Fruit fly (Drosophila melanogaster) whole organism, embryonic: Measurements from ENCODE around the gene Tim17b1.

Source experiments
- Blimp-1 ChIP-seq: fragments of 200-800 bp; sonication (Bioruptor generic); optimal IDR thresholded peaks from 3 replicates; lab custom pipeline; 2018; ENCODE audit warnings: missing biosample characterization, missing genetic modification characterization, mild to moderate bottlenecking, moderate library complexity, missing genetic modification reagents
- CG1024 ChIP-seq: fragments of 200-800 bp; sonication (Bioruptor generic); IDR thresholded peaks from 2 replicates; pipeline ENCODE4 v1.3.6; 2022; ENCODE audit warnings: missing biosample characterization, missing genetic modification characterization
- CG10321 ChIP-seq: fragments of 200-800 bp; sonication (Bioruptor generic); IDR thresholded peaks from 2 replicates; pipeline ENCODE4 v1.3.6; 2022; ENCODE audit warnings: missing biosample characterization, missing genetic modification characterization
- CG10979 ChIP-seq: fragments of 200-800 bp; sonication (Bioruptor generic); optimal IDR thresholded peaks from 2 replicates; lab custom pipeline; 2018; ENCODE audit warnings: missing biosample characterization, mild to moderate bottlenecking, missing genetic modification characterization, moderate library complexity
- CG11085 ChIP-seq: fragments of 200-800 bp; sonication (Bioruptor generic); IDR thresholded peaks from 2 replicates; pipeline ENCODE4 v1.3.6; 2022; ENCODE audit warnings: missing biosample characterization, missing genetic modification characterization
- CG11398 ChIP-seq: fragments of 200-800 bp; sonication (Bioruptor generic); optimal IDR thresholded peaks from 2 replicates; lab custom pipeline; 2016; ENCODE audit warnings: missing biosample characterization, missing genetic modification characterization
- CG12942 ChIP-seq: fragments of 200-800 bp; sonication (Bioruptor generic); optimal IDR thresholded peaks from 3 replicates; lab custom pipeline; 2016; ENCODE audit warnings: missing biosample characterization, missing genetic modification characterization
- CG1529 ChIP-seq: fragments of 200-800 bp; sonication (Bioruptor generic); optimal IDR thresholded peaks from 3 replicates; lab custom pipeline; 2018; ENCODE audit warnings: missing biosample characterization, missing genetic modification characterization
- CG17361 ChIP-seq: fragments of 200-800 bp; sonication (Bioruptor generic); IDR thresholded peaks from 3 replicates; pipeline ENCODE4 v1.3.6; 2022; ENCODE audit warnings: missing biosample characterization, missing genetic modification characterization
- CG17912 ChIP-seq: fragments of 200-800 bp; sonication (Bioruptor generic); optimal IDR thresholded peaks from 2 replicates; lab custom pipeline; 2018; ENCODE audit warnings: missing biosample characterization, mild to moderate bottlenecking, missing genetic modification characterization
- CG2116 ChIP-seq: fragments of 200-800 bp; sonication (Bioruptor generic); optimal IDR thresholded peaks from 3 replicates; lab custom pipeline; 2018; ENCODE audit warnings: missing biosample characterization, mild to moderate bottlenecking, missing genetic modification characterization
- CG30020 ChIP-seq: fragments of 200-800 bp; optimal IDR thresholded peaks from 2 replicates; lab custom pipeline; 2019; ENCODE audit warnings: missing biosample characterization, mild to moderate bottlenecking, missing genetic modification characterization, moderate library complexity
- CG31365 ChIP-seq: fragments of 200-800 bp; sonication (Bioruptor generic); optimal IDR thresholded peaks from 2 replicates; lab custom pipeline; 2018; ENCODE audit warnings: missing biosample characterization, mild to moderate bottlenecking, missing genetic modification characterization
- CG34422 ChIP-seq: fragments of 200-800 bp; sonication (Bioruptor generic); IDR thresholded peaks from 3 replicates; pipeline ENCODE4 v1.3.6; 2022; ENCODE audit warnings: missing biosample characterization, missing genetic modification characterization
- CG4424 ChIP-seq: fragments of 200-800 bp; sonication (Bioruptor generic); optimal IDR thresholded peaks from 3 replicates; lab custom pipeline; 2016; ENCODE audit warnings: missing biosample characterization, missing genetic modification characterization
- CG4854 ChIP-seq: fragments of 200-800 bp; sonication (Bioruptor generic); optimal IDR thresholded peaks from 2 replicates; lab custom pipeline; 2016; ENCODE audit warnings: missing biosample characterization, missing genetic modification characterization, inconsistent platforms
- CG5180 ChIP-seq: fragments of 200-800 bp; sonication (Bioruptor generic); optimal IDR thresholded peaks from 3 replicates; lab custom pipeline; 2017; ENCODE audit warnings: missing biosample characterization, missing genetic modification characterization, mild to moderate bottlenecking, moderate library complexity, missing genetic modification reagents
- CG6689 ChIP-seq: fragments of 200-800 bp; sonication (Bioruptor generic); IDR thresholded peaks from 2 replicates; pipeline ENCODE4 v1.3.6; 2022; ENCODE audit warnings: missing biosample characterization, missing genetic modification characterization
- CG6791 ChIP-seq: fragments of 200-800 bp; sonication (Bioruptor generic); IDR thresholded peaks from 3 replicates; pipeline ENCODE4 v1.3.6; 2022; ENCODE audit warnings: missing biosample characterization, missing genetic modification characterization; ENCODE audit not compliant: partially characterized antibody
- CG6813 ChIP-seq: fragments of 200-800 bp; sonication (Bioruptor generic); optimal IDR thresholded peaks from 2 replicates; lab custom pipeline; 2017; ENCODE audit warnings: missing biosample characterization, missing genetic modification characterization, mild to moderate bottlenecking, moderate library complexity, missing genetic modification reagents
- CG7357 ChIP-seq: fragments of 200-800 bp; sonication (Bioruptor generic); IDR thresholded peaks from 3 replicates; pipeline ENCODE4 v1.3.6; 2022; ENCODE audit warnings: missing biosample characterization, missing genetic modification characterization
- CG9215 ChIP-seq: fragments of 200-800 bp; sonication (Bioruptor generic); IDR thresholded peaks from 2 replicates; pipeline ENCODE4 v1.3.6; 2022; ENCODE audit warnings: missing biosample characterization, missing genetic modification characterization
- CG9797 ChIP-seq: fragments of 200-800 bp; sonication (Bioruptor generic); optimal IDR thresholded peaks from 3 replicates; lab custom pipeline; 2018; ENCODE audit warnings: missing biosample characterization, mild to moderate bottlenecking, missing genetic modification characterization
- Dek ChIP-seq: fragments of 200-800 bp; sonication (Bioruptor generic); optimal IDR thresholded peaks from 3 replicates; lab custom pipeline; 2019; ENCODE audit warnings: missing biosample characterization, mild to moderate bottlenecking, missing genetic modification characterization, moderate library complexity
- Doc2 ChIP-seq: fragments of 200-800 bp; sonication (Bioruptor generic); IDR thresholded peaks from 2 replicates; pipeline ENCODE4 v1.3.6; 2022; ENCODE audit warnings: missing biosample characterization, missing genetic modification characterization
- ERR ChIP-seq: fragments of 200-800 bp; sonication (Bioruptor generic); optimal IDR thresholded peaks from 2 replicates; lab custom pipeline; 2016; ENCODE audit warnings: missing biosample characterization, missing genetic modification characterization
- H2.0 ChIP-seq: fragments of 200-800 bp; sonication (Bioruptor generic); IDR thresholded peaks from 2 replicates; pipeline ENCODE4 v1.3.6; 2022; ENCODE audit warnings: missing biosample characterization, missing genetic modification characterization
- Hr39 ChIP-seq: fragments of >200 bp; optimal IDR thresholded peaks from 2 replicates; lab custom pipeline; 2017
- Max ChIP-seq: fragments of 200-800 bp; sonication (Bioruptor generic); optimal IDR thresholded peaks from 2 replicates; lab custom pipeline; 2016; ENCODE audit warnings: missing biosample characterization, mild to moderate bottlenecking, missing genetic modification characterization
- Med ChIP-seq: fragments of 200-800 bp; sonication (Bioruptor generic); peaks from one replicate; lab custom pipeline; 2016; ENCODE audit warnings: missing biosample characterization, missing genetic modification characterization, mild to moderate bottlenecking, inconsistent platforms, moderate library complexity
- Rfx ChIP-seq: fragments of 200-800 bp; sonication (Bioruptor generic); IDR thresholded peaks from 2 replicates; pipeline ENCODE4 v1.3.6; 2022; ENCODE audit warnings: missing biosample characterization, missing genetic modification characterization
- Sin3A ChIP-seq: fragments of >200 bp; optimal IDR thresholded peaks from 2 replicates; lab custom pipeline; 2018
- Sox102F ChIP-seq: fragments of 200-800 bp; sonication (Bioruptor generic); optimal IDR thresholded peaks from 2 replicates; lab custom pipeline; 2018; ENCODE audit warnings: missing biosample characterization, mild to moderate bottlenecking, missing genetic modification characterization, moderate library complexity
- al ChIP-seq: fragments of 200-800 bp; sonication (Bioruptor generic); IDR thresholded peaks from 2 replicates; pipeline ENCODE4 v1.3.6; 2022; ENCODE audit warnings: missing biosample characterization, missing genetic modification characterization
- bab2 ChIP-seq: fragments of 200-800 bp; sonication (Bioruptor generic); optimal IDR thresholded peaks from 2 replicates; lab custom pipeline; 2016; ENCODE audit warnings: missing biosample characterization, missing genetic modification characterization
- br ChIP-seq: fragments of >200 bp; optimal IDR thresholded peaks from 2 replicates; lab custom pipeline; 2017
- chinmo ChIP-seq: fragments of 200-800 bp; sonication (Bioruptor generic); IDR thresholded peaks from 4 replicates; pipeline ENCODE4 v1.3.6; 2022; ENCODE audit warnings: missing biosample characterization, missing genetic modification characterization; ENCODE audit not compliant: partially characterized antibody
- chn ChIP-seq: fragments of 200-800 bp; sonication (Bioruptor generic); optimal IDR thresholded peaks from 2 replicates; lab custom pipeline; 2016; ENCODE audit warnings: missing biosample characterization, missing genetic modification characterization
- danr ChIP-seq: fragments of 200-800 bp; sonication (Bioruptor generic); IDR thresholded peaks from 2 replicates; pipeline ENCODE4 v1.3.6; 2022; ENCODE audit warnings: missing biosample characterization, missing genetic modification characterization
- dmrt11E ChIP-seq: fragments of 200-800 bp; sonication (Bioruptor generic); optimal IDR thresholded peaks from 3 replicates; lab custom pipeline; 2018; ENCODE audit warnings: missing biosample characterization, mild to moderate bottlenecking, missing genetic modification characterization, moderate library complexity
- dysf ChIP-seq: fragments of 200-800 bp; sonication (Bioruptor generic); IDR thresholded peaks from 3 replicates; pipeline ENCODE4 v1.3.6; 2022; ENCODE audit warnings: missing biosample characterization, missing genetic modification characterization
- en ChIP-seq: fragments of 200-800 bp; sonication (Bioruptor generic); optimal IDR thresholded peaks from 2 replicates; lab custom pipeline; 2016; ENCODE audit warnings: missing biosample characterization, missing genetic modification characterization
- fd64A ChIP-seq: fragments of 200-800 bp; sonication (Bioruptor generic); optimal IDR thresholded peaks from 3 replicates; lab custom pipeline; 2018; ENCODE audit warnings: missing biosample characterization, mild to moderate bottlenecking, missing genetic modification characterization
- fd96Cb ChIP-seq: fragments of 200-800 bp; sonication (Bioruptor generic); optimal IDR thresholded peaks from 2 replicates; lab custom pipeline; 2018; ENCODE audit warnings: missing biosample characterization, mild to moderate bottlenecking, missing genetic modification characterization, moderate library complexity
- lab ChIP-seq: fragments of 200-800 bp; sonication (Bioruptor generic); optimal IDR thresholded peaks from 3 replicates; lab custom pipeline; 2017; ENCODE audit warnings: missing biosample characterization, missing genetic modification characterization, mild to moderate bottlenecking, moderate library complexity, missing genetic modification reagents
- lbe ChIP-seq: fragments of 200-800 bp; sonication (Bioruptor generic); optimal IDR thresholded peaks from 2 replicates; lab custom pipeline; 2016; ENCODE audit warnings: missing biosample characterization, mild to moderate bottlenecking, missing genetic modification characterization
- lilli ChIP-seq: fragments of 200-800 bp; sonication (Bioruptor generic); optimal IDR thresholded peaks from 3 replicates; lab custom pipeline; 2016; ENCODE audit warnings: missing biosample characterization, missing genetic modification characterization
- pzg ChIP-seq: fragments of 200-800 bp; sonication (Bioruptor generic); optimal IDR thresholded peaks from 3 replicates; lab custom pipeline; 2018; ENCODE audit warnings: missing biosample characterization, mild to moderate bottlenecking, missing genetic modification characterization, moderate library complexity
- salm ChIP-seq: fragments of 200-800 bp; sonication (Bioruptor generic); optimal IDR thresholded peaks from 2 replicates; lab custom pipeline; 2018; ENCODE audit warnings: missing biosample characterization, mild to moderate bottlenecking, missing genetic modification characterization
- sr ChIP-seq: fragments of 200-800 bp; sonication (Bioruptor generic); IDR thresholded peaks from 3 replicates; pipeline ENCODE4 v1.3.6; 2022; ENCODE audit warnings: missing biosample characterization, missing genetic modification characterization
- stc ChIP-seq: fragments of 200-800 bp; sonication (Bioruptor generic); IDR thresholded peaks from 2 replicates; pipeline ENCODE4 v1.3.6; 2022; ENCODE audit warnings: missing biosample characterization, missing genetic modification characterization
- wdn ChIP-seq: fragments of 200-800 bp; sonication (Bioruptor generic); IDR thresholded peaks from 2 replicates; pipeline ENCODE4 v1.3.6; 2022; ENCODE audit warnings: missing biosample characterization, missing genetic modification characterization

The Tim17b1 gene

dm6 chr3R:5251243-5251865, 48.6 kb upstream of the Tim17b1 start, which contains the start of gene CtsF (continued):
- TF ChIP-seq Rfx (GFP tag; lab: Robert Waterston, UW) (peak; percentile 60), al (GFP tag; lab: Robert Waterston, UW) (no peak), Blimp-1 (no peak), Med (GFP tag; lab: Kevin White, UChicago) (peak; percentile 88), CG6791 (peak; percentile 100), CG2116 (GFP tag; lab: Kevin White, UChicago) (peak; percentile 86), CG6813 (no peak), CG10321 (peak; percentile 62), stc (peak; percentile 29; the same call in 1 of the 2 replicates), CG17361 (GFP tag; lab: Robert Waterston, UW) (peak; percentile 49; the same call in 1 of the 3 replicates), en (no peak), CG4424 (no peak), CG34422 (GFP tag; lab: Robert Waterston, UW) (peak; percentile 85; the same call in 1 of the 3 replicates), dmrt11E (no peak), Dek (tag; lab: Kevin White, UChicago) (no peak), salm (no peak), CG12942 (GFP tag; lab: Kevin White, UChicago) (no peak), br (lab: Kevin White, UChicago) (no peak), Doc2 (no peak), Sox102F (GFP tag; lab: Kevin White, UChicago) (peak; percentile 7), Hr39 (lab: Kevin White, UChicago) (no peak), chinmo (GFP tag; lab: Robert Waterston, UW) (peak; percentile 97), CG11085 (GFP tag; lab: Robert Waterston, UW) (no peak), ERR (no peak), CG1529 (no peak), pzg (GFP tag; lab: Kevin White, UChicago) (peak; percentile 93), CG6689 (no peak), wdn (GFP tag; lab: Robert Waterston, UW) (no peak), bab2 (GFP tag; lab: Kevin White, UChicago) (no peak), CG10979 (tag; lab: Kevin White, UChicago) (no peak), lab (GFP tag; lab: Kevin White, UChicago) (peak; percentile 54), dysf (GFP tag; lab: Robert Waterston, UW) (no peak), Max (GFP tag; lab: Kevin White, UChicago) (no peak), CG17912 (no peak), CG9797 (GFP tag; lab: Kevin White, UChicago) (peak; percentile 39), fd96Cb (tag; lab: Kevin White, UChicago) (no peak), CG30020 (tag; lab: Kevin White, UChicago) (peak; percentile 43), CG31365 (tag; lab: Kevin White, UChicago) (no peak), CG4854 (GFP tag; lab: Kevin White, UChicago) (no peak), CG7357 (GFP tag; lab: Robert Waterston, UW) (no peak), CG5180 (GFP tag; lab: Kevin White, UChicago) (no peak), sr (no peak), Sin3A (lab: Kevin White, UChicago) (peak; percentile 66), fd64A (GFP tag; lab: Kevin White, UChicago) (no peak), CG9215 (GFP tag; lab: Robert Waterston, UW) (no peak), CG1024 (no peak), lbe (GFP tag; lab: Kevin White, UChicago) (peak; percentile 67), lilli (GFP tag; lab: Kevin White, UChicago) (peak; percentile 24), H2.0 (GFP tag; lab: Robert Waterston, UW) (no peak), CG11398 (GFP tag; lab: Kevin White, UChicago) (peak; percentile 28), chn (GFP tag; lab: Kevin White, UChicago) (peak; percentile 15), danr (no peak)
